Worm (Caenorhabditis elegans) whole organism, early embryonic: Measurements from ENCODE around the gene smoc-1.

Experiments used
- B0310.2 ChIP-seq: sonication (generic microtip); optimal IDR thresholded peaks from 2 replicates; lab custom pipeline; 2016; ENCODE audit warnings: mild to moderate bottlenecking, missing genetic modification characterization, missing compliant biosample characterization
- F13C5.2 ChIP-seq: sonication (generic microtip); optimal IDR thresholded peaks from 2 replicates; lab custom pipeline; 2017; ENCODE audit warnings: mild to moderate bottlenecking, missing genetic modification characterization, inconsistent platforms, missing compliant biosample characterization
- aly-1 ChIP-seq: sonication (generic microtip); optimal IDR thresholded peaks from 2 replicates; lab custom pipeline; 2016; ENCODE audit warnings: missing genetic modification characterization, missing compliant biosample characterization
- ama-1 ChIP-seq: fragments of 150-350 bp; optimal IDR thresholded peaks from 2 replicates; lab custom pipeline; 2014
- ceh-13 ChIP-seq: fragments of 200-800 bp; sonication (Bioruptor generic); optimal IDR thresholded peaks from 2 replicates; lab custom pipeline; 2018; ENCODE audit warnings: mild to moderate bottlenecking, missing genetic modification characterization, missing compliant biosample characterization
- ceh-36 ChIP-seq: sonication (generic microtip); optimal IDR thresholded peaks from 2 replicates; lab custom pipeline; 2016; ENCODE audit warnings: missing genetic modification characterization, inconsistent platforms, missing compliant biosample characterization
- ets-7 ChIP-seq: sonication (generic microtip); optimal IDR thresholded peaks from 2 replicates; lab custom pipeline; 2016; ENCODE audit warnings: missing genotype, missing genetic modification characterization, missing compliant biosample characterization
- flt-1 ChIP-seq: fragments of 200-800 bp; sonication (Bioruptor generic); IDR thresholded peaks from 2 replicates; pipeline ENCODE4 v1.3.6; 2022; ENCODE audit warnings: missing genetic modification characterization, missing compliant biosample characterization
- hmbx-1 ChIP-seq: sonication (generic microtip); optimal IDR thresholded peaks from 2 replicates; lab custom pipeline; 2016; ENCODE audit warnings: mild to moderate bottlenecking, missing genetic modification characterization, missing compliant biosample characterization
- hmg-4 ChIP-seq: fragments of 200-800 bp; sonication (Bioruptor generic); optimal IDR thresholded peaks from 2 replicates; lab custom pipeline; 2018; ENCODE audit warnings: mild to moderate bottlenecking, missing genetic modification characterization, missing compliant biosample characterization
- hnd-1 ChIP-seq: sonication (generic microtip); optimal IDR thresholded peaks from 2 replicates; lab custom pipeline; 2016; ENCODE audit warnings: missing genetic modification characterization, missing compliant biosample characterization
- pes-1 ChIP-seq: fragments of 200-800 bp; sonication (Bioruptor generic); IDR thresholded peaks from 2 replicates; pipeline ENCODE4 v1.3.6; 2022; ENCODE audit warnings: missing genetic modification reagents, missing genetic modification characterization, missing compliant biosample characterization
- scrt-1 ChIP-seq: fragments of 200-800 bp; sonication (Bioruptor generic); IDR thresholded peaks from 2 replicates; pipeline ENCODE4 v1.3.6; 2022; ENCODE audit warnings: missing genetic modification characterization, missing compliant biosample characterization
- sea-1 ChIP-seq: fragments of 200-800 bp; sonication (Bioruptor generic); conservative IDR thresholded peaks from 2 replicates; pipeline ENCODE4 v1.3.6; 2022; ENCODE audit warnings: missing genetic modification characterization, missing compliant biosample characterization
- tbx-11 ChIP-seq: fragments of 200-800 bp; sonication (Bioruptor generic); IDR thresholded peaks from 2 replicates; pipeline ENCODE4 v1.3.6; 2022; ENCODE audit warnings: missing genetic modification characterization, missing compliant biosample characterization
- tbx-37 ChIP-seq: fragments of 200-800 bp; sonication (Bioruptor generic); conservative IDR thresholded peaks from 2 replicates; pipeline ENCODE4 v1.3.6; 2022; ENCODE audit warnings: missing genetic modification reagents, missing genetic modification characterization, missing compliant biosample characterization
- tra-4 ChIP-seq: sonication (generic microtip); optimal IDR thresholded peaks from 2 replicates; lab custom pipeline; 2017; ENCODE audit warnings: missing genetic modification characterization, missing compliant biosample characterization

The smoc-1 gene

ce11 chrV:11755848-11756247 is 1.6 kb upstream of the smoc-1 start:
- TF ChIP-seq hmg-4 (GFP tag; lab: Kevin White, UChicago) = no peak
- TF ChIP-seq F13C5.2 = no peak
- no peak for TF ChIP-seq aly-1 (tag; lab: Kevin White, UChicago)
- no peak for TF ChIP-seq ama-1 (lab: Kevin White, UChicago)
- no peak for TF ChIP-seq hmbx-1 (tag; lab: Kevin White, UChicago)
- no peak for TF ChIP-seq tbx-37
- TF ChIP-seq B0310.2 (tag; lab: Kevin White, UChicago) = no peak
- no peak for TF ChIP-seq ets-7
- no peak for TF ChIP-seq ceh-13 (GFP tag; lab: Kevin White, UChicago)
- no peak for TF ChIP-seq flt-1 (GFP tag; lab: Robert Waterston, UW)
- TF ChIP-seq sea-1 (GFP tag; lab: Robert Waterston, UW) = no peak
- TF ChIP-seq ceh-36 (tag; lab: Kevin White, UChicago) = no peak
- no peak for TF ChIP-seq pes-1 (GFP tag; lab: Robert Waterston, UW)
- TF ChIP-seq hnd-1 (tag; lab: Kevin White, UChicago) = no peak
- TF ChIP-seq tra-4 (tag; lab: Kevin White, UChicago) = no peak
- TF ChIP-seq tbx-11 = no peak
- no peak for TF ChIP-seq scrt-1 (GFP tag; lab: Robert Waterston, UW)

ce11 chrV:11758635-11759034 is 1.2 kb downstream of the smoc-1 start, which contains the start of gene T04F3.3:
Gene T04F3.3 (plus strand): TSS chrV:11758935.
- TF ChIP-seq tbx-11 (no peak), ceh-13 (GFP tag; lab: Kevin White, UChicago) (no peak), hnd-1 (tag; lab: Kevin White, UChicago) (no peak), ama-1 (lab: Kevin White, UChicago) (no peak), tra-4 (tag; lab: Kevin White, UChicago) (no peak)

ce11 chrV:11760371-11760770 is 2.9 kb downstream of the smoc-1 start, which contains the start of gene T04F3.5:
Gene T04F3.5 (plus strand): TSS chrV:11760671.
- TF ChIP-seq aly-1 (tag; lab: Kevin White, UChicago) (no peak), tbx-37 (no peak), hmg-4 (GFP tag; lab: Kevin White, UChicago) (no peak), ets-7 (no peak), scrt-1 (GFP tag; lab: Robert Waterston, UW) (no peak), tbx-11 (no peak)

ce11 chrV:11762863-11763262 is 5.4 kb downstream of the smoc-1 start, which contains the start of gene T04F3.4:
Gene T04F3.4 (minus strand): TSS chrV:11763049.
- no peak for TF ChIP-seq ets-7
- no peak for TF ChIP-seq ceh-13 (GFP tag; lab: Kevin White, UChicago)
- no peak for TF ChIP-seq tra-4 (tag; lab: Kevin White, UChicago)
- TF ChIP-seq sea-1 (GFP tag; lab: Robert Waterston, UW) = no peak
- TF ChIP-seq tbx-37 = no peak
- TF ChIP-seq pes-1 (GFP tag; lab: Robert Waterston, UW) = no peak
- no peak for TF ChIP-seq B0310.2 (tag; lab: Kevin White, UChicago)
- TF ChIP-seq F13C5.2 = no peak
- TF ChIP-seq scrt-1 (GFP tag; lab: Robert Waterston, UW) = no peak
- no peak for TF ChIP-seq hmbx-1 (tag; lab: Kevin White, UChicago)
- no peak for TF ChIP-seq hnd-1 (tag; lab: Kevin White, UChicago)
- TF ChIP-seq flt-1 (GFP tag; lab: Robert Waterston, UW) = no peak
- no peak for TF ChIP-seq hmg-4 (GFP tag; lab: Kevin White, UChicago)
- no peak for TF ChIP-seq aly-1 (tag; lab: Kevin White, UChicago)

- peak; percentile 64 for TF ChIP-seq F13C5.2
- TF ChIP-seq hmg-4 (GFP tag; lab: Kevin White, UChicago) = no peak
These were observed 7.0 kb downstream of the smoc-1 start, which contains the start of the genes F55A11.1 and syx-5 for ce11 chrV:11764373-11764954. Gene F55A11.1 (minus strand): TSS chrV:11764385. Gene syx-5 (plus strand): TSS chrV:11764904.

ce11 chrV:11767028-11767427 is 9.6 kb downstream of the smoc-1 start, which contains the start of gene sel-11:
Gene sel-11 (plus strand): TSS chrV:11767328.
- TF ChIP-seq sea-1 (GFP tag; lab: Robert Waterston, UW) (no peak), scrt-1 (GFP tag; lab: Robert Waterston, UW) (no peak), tbx-37 (no peak), hmbx-1 (tag; lab: Kevin White, UChicago) (no peak), hnd-1 (tag; lab: Kevin White, UChicago) (no peak), aly-1 (tag; lab: Kevin White, UChicago) (no peak), B0310.2 (tag; lab: Kevin White, UChicago) (no peak), flt-1 (GFP tag; lab: Robert Waterston, UW) (no peak), tra-4 (tag; lab: Kevin White, UChicago) (no peak), ets-7 (no peak), tbx-11 (no peak), ceh-13 (GFP tag; lab: Kevin White, UChicago) (no peak), F13C5.2 (no peak), ceh-36 (tag; lab: Kevin White, UChicago) (no peak), ama-1 (lab: Kevin White, UChicago) (no peak), hmg-4 (GFP tag; lab: Kevin White, UChicago) (no peak), pes-1 (GFP tag; lab: Robert Waterston, UW) (no peak)

ce11 chrV:11769646-11770045 is 12.2 kb downstream of the smoc-1 start:
- TF ChIP-seq pes-1 (GFP tag; lab: Robert Waterston, UW) = no peak

- TF ChIP-seq scrt-1 (GFP tag; lab: Robert Waterston, UW) (no peak), ceh-36 (tag; lab: Kevin White, UChicago) (peak; percentile 38), aly-1 (tag; lab: Kevin White, UChicago) (peak; percentile 45), hmbx-1 (tag; lab: Kevin White, UChicago) (no peak), tbx-37 (no peak), ama-1 (lab: Kevin White, UChicago) (peak; percentile 19), sea-1 (GFP tag; lab: Robert Waterston, UW) (no peak), tra-4 (tag; lab: Kevin White, UChicago) (no peak)
These were observed 12.6 kb downstream of the smoc-1 start, which contains the start of gene F55A11.4 for ce11 chrV:11770053-11770517. Gene F55A11.4 (plus strand): TSS chrV:11770467.
